Worm (Caenorhabditis elegans) whole organism, early embryonic: ENCODE measurements around the gene R08C7.5.

Experiments
- B0310.2 ChIP-seq: sonication (generic microtip); optimal IDR thresholded peaks from 2 replicates; lab custom pipeline; 2016; ENCODE audit warnings: mild to moderate bottlenecking, missing genetic modification characterization, missing compliant biosample characterization
- F13C5.2 ChIP-seq: sonication (generic microtip); optimal IDR thresholded peaks from 2 replicates; lab custom pipeline; 2017; ENCODE audit warnings: mild to moderate bottlenecking, missing genetic modification characterization, inconsistent platforms, missing compliant biosample characterization
- aly-1 ChIP-seq: sonication (generic microtip); optimal IDR thresholded peaks from 2 replicates; lab custom pipeline; 2016; ENCODE audit warnings: missing genetic modification characterization, missing compliant biosample characterization
- ama-1 ChIP-seq: fragments of 150-350 bp; optimal IDR thresholded peaks from 2 replicates; lab custom pipeline; 2014
- ceh-13 ChIP-seq: fragments of 200-800 bp; sonication (Bioruptor generic); optimal IDR thresholded peaks from 2 replicates; lab custom pipeline; 2018; ENCODE audit warnings: mild to moderate bottlenecking, missing genetic modification characterization, missing compliant biosample characterization
- ceh-36 ChIP-seq: sonication (generic microtip); optimal IDR thresholded peaks from 2 replicates; lab custom pipeline; 2016; ENCODE audit warnings: missing genetic modification characterization, inconsistent platforms, missing compliant biosample characterization
- ets-7 ChIP-seq: sonication (generic microtip); optimal IDR thresholded peaks from 2 replicates; lab custom pipeline; 2016; ENCODE audit warnings: missing genotype, missing genetic modification characterization, missing compliant biosample characterization
- flt-1 ChIP-seq: fragments of 200-800 bp; sonication (Bioruptor generic); IDR thresholded peaks from 2 replicates; pipeline ENCODE4 v1.3.6; 2022; ENCODE audit warnings: missing genetic modification characterization, missing compliant biosample characterization
- hmbx-1 ChIP-seq: sonication (generic microtip); optimal IDR thresholded peaks from 2 replicates; lab custom pipeline; 2016; ENCODE audit warnings: mild to moderate bottlenecking, missing genetic modification characterization, missing compliant biosample characterization
- hmg-4 ChIP-seq: fragments of 200-800 bp; sonication (Bioruptor generic); optimal IDR thresholded peaks from 2 replicates; lab custom pipeline; 2018; ENCODE audit warnings: mild to moderate bottlenecking, missing genetic modification characterization, missing compliant biosample characterization
- hnd-1 ChIP-seq: sonication (generic microtip); optimal IDR thresholded peaks from 2 replicates; lab custom pipeline; 2016; ENCODE audit warnings: missing genetic modification characterization, missing compliant biosample characterization
- pes-1 ChIP-seq: fragments of 200-800 bp; sonication (Bioruptor generic); IDR thresholded peaks from 2 replicates; pipeline ENCODE4 v1.3.6; 2022; ENCODE audit warnings: missing genetic modification reagents, missing genetic modification characterization, missing compliant biosample characterization
- scrt-1 ChIP-seq: fragments of 200-800 bp; sonication (Bioruptor generic); IDR thresholded peaks from 2 replicates; pipeline ENCODE4 v1.3.6; 2022; ENCODE audit warnings: missing genetic modification characterization, missing compliant biosample characterization
- sea-1 ChIP-seq: fragments of 200-800 bp; sonication (Bioruptor generic); conservative IDR thresholded peaks from 2 replicates; pipeline ENCODE4 v1.3.6; 2022; ENCODE audit warnings: missing genetic modification characterization, missing compliant biosample characterization
- tbx-11 ChIP-seq: fragments of 200-800 bp; sonication (Bioruptor generic); IDR thresholded peaks from 2 replicates; pipeline ENCODE4 v1.3.6; 2022; ENCODE audit warnings: missing genetic modification characterization, missing compliant biosample characterization
- tbx-37 ChIP-seq: fragments of 200-800 bp; sonication (Bioruptor generic); conservative IDR thresholded peaks from 2 replicates; pipeline ENCODE4 v1.3.6; 2022; ENCODE audit warnings: missing genetic modification reagents, missing genetic modification characterization, missing compliant biosample characterization
- tra-4 ChIP-seq: sonication (generic microtip); optimal IDR thresholded peaks from 2 replicates; lab custom pipeline; 2017; ENCODE audit warnings: missing genetic modification characterization, missing compliant biosample characterization

R08C7.5 gene

ce11 chrIV:4434441-4435084 is 4.5 kb downstream of the R08C7.5 start, which contains the start of the genes R08C7.8 and R08C7.4:
Gene R08C7.8, minus strand, starts transcription at chrIV:4434541.
Gene R08C7.4, plus strand, starts transcription at chrIV:4435034.
- TF ChIP-seq pes-1 (GFP tag; lab: Robert Waterston, UW) = no peak

ce11 chrIV:4437825-4438224 is 7.8 kb downstream of the R08C7.5 start:
- TF ChIP-seq flt-1 (GFP tag; lab: Robert Waterston, UW) (no peak), ama-1 (lab: Kevin White, UChicago) (no peak), B0310.2 (tag; lab: Kevin White, UChicago) (no peak), scrt-1 (no peak), tbx-11 (GFP tag; lab: Robert Waterston, UW) (no peak)

DNA sequence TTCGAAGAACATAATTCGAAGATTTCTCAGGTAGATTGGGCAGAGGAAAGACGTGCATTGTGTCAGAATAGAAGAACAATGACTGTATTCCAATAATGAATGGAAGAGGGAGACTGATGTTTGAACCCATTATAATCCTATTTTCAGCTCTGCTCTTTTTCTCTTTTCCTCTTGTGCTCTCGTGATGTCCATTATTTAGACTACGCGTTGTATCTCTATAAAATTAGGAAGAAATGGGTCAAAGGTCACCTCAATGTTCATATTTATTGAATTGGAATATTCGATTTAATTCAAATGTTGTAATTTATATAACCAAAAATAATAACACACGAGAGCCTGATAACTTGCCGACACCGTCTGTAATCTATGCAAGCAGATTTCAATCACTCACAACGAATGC is 9.2 kb downstream of the R08C7.5 start, which contains the start of gene fbxb-74:
Gene fbxb-74 (minus strand): TSS at position 101 of the 400 bp plus-strand sequence.
- TF ChIP-seq tbx-11 (GFP tag; lab: Robert Waterston, UW) = no peak
- no peak for TF ChIP-seq flt-1 (GFP tag; lab: Robert Waterston, UW)
- no peak for TF ChIP-seq tbx-37 (GFP tag; lab: Robert Waterston, UW)
- no peak for TF ChIP-seq scrt-1

ce11 chrIV:4441077-4441476 is 11.0 kb downstream of the R08C7.5 start, which contains the start of gene fbxb-75:
Gene fbxb-75, minus strand, starts transcription at chrIV:4441177.
- TF ChIP-seq hmg-4 = no peak
- no peak for TF ChIP-seq B0310.2 (tag; lab: Kevin White, UChicago)
- TF ChIP-seq tbx-11 (GFP tag; lab: Robert Waterston, UW) = no peak
- TF ChIP-seq ama-1 (lab: Kevin White, UChicago) = no peak
- TF ChIP-seq F13C5.2 (tag; lab: Kevin White, UChicago) = no peak
- no peak for TF ChIP-seq tra-4 (tag; lab: Kevin White, UChicago)
- no peak for TF ChIP-seq scrt-1
- no peak for TF ChIP-seq ceh-13
- no peak for TF ChIP-seq tbx-37 (GFP tag; lab: Robert Waterston, UW)
- TF ChIP-seq pes-1 (GFP tag; lab: Robert Waterston, UW) = no peak

ce11 chrIV:4445711-4446290 is 15.8 kb downstream of the R08C7.5 start, which contains the start of the genes wapl-1 and htz-1:
Gene wapl-1, minus strand, starts transcription at chrIV:4445740.
Gene htz-1, plus strand, starts transcription at chrIV:4446216.
- TF ChIP-seq tbx-11 (GFP tag; lab: Robert Waterston, UW) = no peak
- TF ChIP-seq tbx-37 (GFP tag; lab: Robert Waterston, UW) = peak; percentile 43; the same call in 1 of the 2 replicates
- no peak for TF ChIP-seq aly-1 (tag; lab: Kevin White, UChicago)
- TF ChIP-seq ets-7 (tag; lab: Kevin White, UChicago) = no peak
- TF ChIP-seq flt-1 (GFP tag; lab: Robert Waterston, UW) = peak; percentile 60
- TF ChIP-seq pes-1 (GFP tag; lab: Robert Waterston, UW) = peak; percentile 60; the same call in 1 of the 2 replicates
- TF ChIP-seq hmg-4 = no peak
- TF ChIP-seq ceh-13 = no peak
- 0 out of 2 replicates have a peak, but pooled peaks have one; percentile 20 for TF ChIP-seq sea-1
- TF ChIP-seq F13C5.2 (tag; lab: Kevin White, UChicago) = peak; percentile 48
- TF ChIP-seq ama-1 (lab: Kevin White, UChicago) = no peak
- TF ChIP-seq hnd-1 (tag; lab: Kevin White, UChicago) = no peak
- no peak for TF ChIP-seq tra-4 (tag; lab: Kevin White, UChicago)
- no peak for TF ChIP-seq hmbx-1 (tag; lab: Kevin White, UChicago)
- TF ChIP-seq ceh-36 (tag; lab: Kevin White, UChicago) = no peak
- TF ChIP-seq scrt-1 = no peak
- no peak for TF ChIP-seq B0310.2 (tag; lab: Kevin White, UChicago)

- TF ChIP-seq B0310.2 (tag; lab: Kevin White, UChicago) (no peak), ama-1 (lab: Kevin White, UChicago) (peak; percentile 81), hnd-1 (tag; lab: Kevin White, UChicago) (no peak), tbx-37 (GFP tag; lab: Robert Waterston, UW) (no peak), scrt-1 (no peak)
These were observed 16.9 kb downstream of the R08C7.5 start for ce11 chrIV:4446884-4447283.

ce11 chrIV:4447284-4447366 is 17.1 kb downstream of the R08C7.5 start, which contains the start of gene chat-1:
Gene chat-1, plus strand, starts transcription at chrIV:4447331.
- TF ChIP-seq ama-1 (lab: Kevin White, UChicago) (peak; percentile 11), flt-1 (GFP tag; lab: Robert Waterston, UW) (no peak), B0310.2 (tag; lab: Kevin White, UChicago) (no peak), sea-1 (0 out of 2 replicates have a peak, but pooled peaks have one; percentile 16)

DNA sequence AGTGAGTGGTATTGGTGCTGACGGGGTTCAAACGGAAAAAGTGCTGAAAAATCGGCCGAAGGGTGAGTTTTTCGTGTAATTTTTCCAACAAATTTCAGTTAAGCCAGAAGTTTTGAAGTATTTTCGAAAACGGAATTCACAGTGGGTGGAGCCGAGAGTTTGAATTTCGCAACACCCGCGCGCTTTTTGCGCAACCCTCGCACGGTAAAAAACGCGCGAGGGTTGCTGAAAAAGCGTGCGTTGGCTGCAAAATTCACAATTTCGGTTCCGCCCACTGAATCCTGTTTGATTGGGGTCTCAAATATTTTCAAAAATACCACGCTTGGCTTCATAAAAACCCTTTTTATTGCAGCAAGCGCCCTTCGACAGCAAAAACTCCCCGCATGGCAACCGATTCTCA is 17.3 kb downstream of the R08C7.5 start:
- TF ChIP-seq scrt-1 (no peak), pes-1 (GFP tag; lab: Robert Waterston, UW) (0 out of 2 replicates have a peak, but pooled peaks have one; percentile 39), aly-1 (tag; lab: Kevin White, UChicago) (no peak), hmg-4 (no peak), sea-1 (0 out of 2 replicates have a peak, but pooled peaks have one; percentile 2), tbx-11 (GFP tag; lab: Robert Waterston, UW) (no peak)

- TF ChIP-seq ets-7 (tag; lab: Kevin White, UChicago) = no peak
- no peak for TF ChIP-seq ceh-36 (tag; lab: Kevin White, UChicago)
- TF ChIP-seq sea-1 = no peak
- TF ChIP-seq aly-1 (tag; lab: Kevin White, UChicago) = no peak
- TF ChIP-seq tra-4 (tag; lab: Kevin White, UChicago) = no peak
- no peak for TF ChIP-seq ama-1 (lab: Kevin White, UChicago)
- no peak for TF ChIP-seq B0310.2 (tag; lab: Kevin White, UChicago)
- TF ChIP-seq hnd-1 (tag; lab: Kevin White, UChicago) = no peak
- TF ChIP-seq scrt-1 = no peak
- no peak for TF ChIP-seq hmg-4
- TF ChIP-seq ceh-13 = no peak
- TF ChIP-seq pes-1 (GFP tag; lab: Robert Waterston, UW) = no peak
- TF ChIP-seq flt-1 (GFP tag; lab: Robert Waterston, UW) = no peak
- no peak for TF ChIP-seq F13C5.2 (tag; lab: Kevin White, UChicago)
- no peak for TF ChIP-seq hmbx-1 (tag; lab: Kevin White, UChicago)
- no peak for TF ChIP-seq tbx-11 (GFP tag; lab: Robert Waterston, UW)
- TF ChIP-seq tbx-37 (GFP tag; lab: Robert Waterston, UW) = no peak
These were observed 18.3 kb downstream of the R08C7.5 start for ce11 chrIV:4448343-4448742.
